Worm (Caenorhabditis elegans) whole organism, L3 larva: ENCODE measurements around the gene ZK512.4.

Experiments used
- ceh-82 ChIP-seq: fragments of 150-350 bp; optimal IDR thresholded peaks from 2 replicates; lab custom pipeline; 2014; ENCODE audit warnings: missing biosample characterization, missing genetic modification characterization
- lin-15B ChIP-seq: fragments of 150-350 bp; optimal IDR thresholded peaks from 2 replicates; lab custom pipeline; 2014; ENCODE audit warnings: missing biosample characterization, missing genetic modification characterization
- mml-1 ChIP-seq: fragments of 150-350 bp; sonication (generic microtip); optimal IDR thresholded peaks from 3 replicates; lab custom pipeline; 2014; ENCODE audit warnings: missing biosample characterization, missing genetic modification characterization
- nhr-237 ChIP-seq: fragments of 150-350 bp; optimal IDR thresholded peaks from 2 replicates; lab custom pipeline; 2014; ENCODE audit warnings: missing biosample characterization, missing genetic modification characterization
- nhr-28 ChIP-seq: fragments of 150-350 bp; optimal IDR thresholded peaks from 2 replicates; lab custom pipeline; 2014; ENCODE audit warnings: missing biosample characterization, missing genetic modification characterization
- nhr-77 ChIP-seq: fragments of 150-350 bp; optimal IDR thresholded peaks from 2 replicates; lab custom pipeline; 2014; ENCODE audit warnings: missing biosample characterization, missing genetic modification characterization

- TF ChIP-seq lin-15B (no peak), nhr-77 (tag; lab: Kevin White, UChicago) (no peak), ceh-82 (tag; lab: Kevin White, UChicago) (no peak), nhr-237 (tag; lab: Kevin White, UChicago) (no peak), mml-1 (tag; lab: Kevin White, UChicago) (no peak), nhr-28 (tag; lab: Kevin White, UChicago) (no peak)
Observed at ce11 chrIII:9143911-9144310, 1.2 kb upstream of the ZK512.4 start, which contains the start of gene ZK512.11.
